Worm (Caenorhabditis elegans): ENCODE results near the gene Y7A9A.1.

Y7A9A.1 gene

DNA sequence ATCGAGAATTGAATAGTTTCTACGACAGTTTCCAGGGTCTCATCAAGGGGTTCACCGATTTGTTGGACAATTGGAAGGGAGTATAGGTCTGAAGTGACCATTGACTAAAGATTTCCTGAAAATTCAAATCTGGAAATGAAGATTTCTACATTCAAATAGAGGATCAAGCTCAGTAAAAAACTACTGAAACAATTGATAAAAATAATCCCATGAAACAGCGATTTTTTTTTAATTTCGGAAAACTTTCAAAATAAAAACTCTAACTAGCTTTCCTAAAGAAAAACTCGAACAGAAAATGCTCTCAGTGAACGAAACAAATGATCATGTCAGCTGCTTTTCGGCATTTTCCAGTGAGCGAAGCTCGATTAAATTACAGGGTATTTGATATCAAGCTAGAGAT lies 24.7 kb downstream of the Y7A9A.1 start, which contains the start of gene srv-11:
Gene srv-11, minus strand, starts transcription at position 101 of the 400 bp plus-strand sequence.
- TF ChIP-seq jun-1 (tag; optimal IDR thresholded peaks at IDR 0.05): no peak
- TF ChIP-seq nfya-1 (tag; optimal IDR thresholded peaks at IDR 0.05; ENCODE audit: insufficient read depth): no peak
- no peak for TF ChIP-seq nhr-12 (tag; optimal IDR thresholded peaks at IDR 0.05)
- TF ChIP-seq mml-1 (tag; optimal IDR thresholded peaks at IDR 0.05): no peak
- no peak for TF ChIP-seq elt-1 (tag; optimal IDR thresholded peaks at IDR 0.05)
- no peak for TF ChIP-seq lin-39 (tag; optimal IDR thresholded peaks at IDR 0.05)
- TF ChIP-seq fos-1 (tag; optimal IDR thresholded peaks at IDR 0.05): no peak
- no peak for TF ChIP-seq tbx-2 (tag; optimal IDR thresholded peaks at IDR 0.05)
- TF ChIP-seq eor-1 (tag; optimal IDR thresholded peaks at IDR 0.05): no peak
- no peak for TF ChIP-seq nhr-23 (tag; optimal IDR thresholded peaks at IDR 0.05)
- TF ChIP-seq ceh-82 (tag; optimal IDR thresholded peaks at IDR 0.05): no peak
- no peak for TF ChIP-seq fkh-2 (tag; optimal IDR thresholded peaks at IDR 0.05)
- no peak for TF ChIP-seq egl-5 (tag; optimal IDR thresholded peaks at IDR 0.05)
- no peak for TF ChIP-seq nhr-76 (tag; optimal IDR thresholded peaks at IDR 0.05)
- TF ChIP-seq pha-4 (tag; optimal IDR thresholded peaks at IDR 0.05): no peak
- no peak for TF ChIP-seq daf-12 (tag; optimal IDR thresholded peaks at IDR 0.05)
- no peak for TF ChIP-seq lsy-12 (tag; optimal IDR thresholded peaks at IDR 0.05)
- no peak for TF ChIP-seq skn-1 (tag; optimal IDR thresholded peaks at IDR 0.05)

DNA sequence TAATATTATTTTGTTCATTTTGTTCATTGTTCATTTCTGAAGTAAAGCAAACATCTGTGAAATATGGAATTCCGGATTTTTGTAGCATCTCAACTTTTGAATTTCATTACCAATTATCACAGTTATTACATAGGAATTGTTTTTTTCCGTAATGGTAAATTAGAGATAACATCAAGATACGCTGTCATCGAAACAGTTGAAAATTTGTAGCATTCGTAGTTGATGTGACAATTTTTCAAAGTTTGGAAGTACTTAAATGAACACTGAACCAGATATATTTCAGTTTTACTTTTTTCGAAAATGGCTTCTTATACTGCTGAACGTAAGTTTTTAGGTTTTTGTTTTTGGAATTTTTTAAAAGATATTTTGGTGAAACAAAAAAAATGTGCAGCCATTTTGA lies 28.9 kb downstream of the Y7A9A.1 start, which contains the start of gene H25K10.4:
Gene H25K10.4, plus strand, starts transcription at position 301 of the 400 bp plus-strand sequence.
- TF ChIP-seq aly-2 (tag; optimal IDR thresholded peaks at IDR 0.05) (no peak), snpc-4 (tag; optimal IDR thresholded peaks at IDR 0.05) (no peak), elt-2 (tag; optimal IDR thresholded peaks at IDR 0.05) (no peak), nhr-11 (tag; optimal IDR thresholded peaks at IDR 0.05) (no peak), nhr-12 (tag; optimal IDR thresholded peaks at IDR 0.05) (no peak), zag-1 (tag; optimal IDR thresholded peaks at IDR 0.05) (no peak), fkh-2 (tag; optimal IDR thresholded peaks at IDR 0.05) (no peak), nhr-77 (tag; optimal IDR thresholded peaks at IDR 0.05) (no peak), lsy-12 (tag; optimal IDR thresholded peaks at IDR 0.05) (no peak), ztf-11 (tag; optimal IDR thresholded peaks at IDR 0.05) (no peak), lin-15B (tag; optimal IDR thresholded peaks at IDR 0.05) (no peak), nhr-76 (tag; optimal IDR thresholded peaks at IDR 0.05) (no peak), hmg-11 (tag; optimal IDR thresholded peaks at IDR 0.05) (no peak), jun-1 (tag; optimal IDR thresholded peaks at IDR 0.05) (no peak), skn-1 (tag; optimal IDR thresholded peaks at IDR 0.05) (no peak), eor-1 (tag; optimal IDR thresholded peaks at IDR 0.05) (no peak), ZK546.5 (tag; optimal IDR thresholded peaks at IDR 0.05) (no peak), egl-27 (tag; optimal IDR thresholded peaks at IDR 0.05) (no peak), fos-1 (tag; optimal IDR thresholded peaks at IDR 0.05) (no peak), ama-1 (optimal IDR thresholded peaks at IDR 0.05) (no peak)

DNA sequence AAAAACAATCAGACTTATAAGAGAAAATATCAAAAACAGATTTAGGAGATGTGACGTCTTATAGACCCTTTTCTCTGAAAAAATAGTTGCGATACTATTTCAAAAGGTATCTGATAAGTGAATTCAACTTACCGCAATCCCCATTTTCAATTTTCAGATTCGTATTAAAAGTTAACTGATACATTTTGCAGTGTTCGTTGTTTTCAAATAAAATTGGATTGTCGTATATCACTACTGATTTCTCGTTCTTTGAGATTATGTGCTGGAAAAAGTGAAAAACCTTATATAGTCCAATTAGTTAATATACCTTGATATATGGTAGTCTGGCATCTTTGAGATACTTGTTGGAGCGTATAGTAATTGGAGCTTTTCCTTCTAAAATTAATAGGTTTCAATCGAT lies 33.6 kb downstream of the Y7A9A.1 start:
- TF ChIP-seq eor-1 (tag; optimal IDR thresholded peaks at IDR 0.05): no peak
- TF ChIP-seq tbx-2 (tag; optimal IDR thresholded peaks at IDR 0.05): no peak
- no peak for TF ChIP-seq ceh-28 (tag; optimal IDR thresholded peaks at IDR 0.05)
- no peak for TF ChIP-seq ztf-11 (tag; optimal IDR thresholded peaks at IDR 0.05)
- no peak for TF ChIP-seq lin-39 (tag; optimal IDR thresholded peaks at IDR 0.05)
- no peak for TF ChIP-seq hmg-11 (tag; optimal IDR thresholded peaks at IDR 0.05)
- no peak for TF ChIP-seq fkh-2 (tag; optimal IDR thresholded peaks at IDR 0.05)
- TF ChIP-seq ztf-4 (tag; optimal IDR thresholded peaks at IDR 0.05): no peak
- TF ChIP-seq nhr-43 (tag; optimal IDR thresholded peaks at IDR 0.05; ENCODE audit: poor library complexity, severe bottlenecking): no peak
- TF ChIP-seq mdl-1 (tag; optimal IDR thresholded peaks at IDR 0.05): no peak

DNA sequence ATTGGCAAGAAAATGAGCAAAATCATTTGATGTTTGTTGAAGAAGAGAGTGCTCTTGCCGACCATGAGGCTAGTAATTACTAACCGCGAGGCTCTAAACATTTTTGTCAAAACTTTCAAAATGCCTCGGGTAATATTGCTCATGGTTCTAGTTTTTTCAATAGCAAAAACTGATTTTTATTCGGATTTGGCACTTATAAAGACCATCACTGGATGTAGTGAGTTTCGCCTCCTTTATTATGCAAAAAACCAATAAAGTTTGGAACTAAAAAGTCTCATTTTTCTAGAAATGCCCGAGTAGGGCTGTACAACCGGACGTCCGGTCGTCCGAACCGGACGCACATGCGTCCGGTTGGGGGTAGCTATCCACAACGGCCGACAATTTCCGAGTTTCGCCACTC lies 36.2 kb downstream of the Y7A9A.1 start, which contains the start of the genes hpa-1 and irld-39:
Gene hpa-1, minus strand, starts transcription at position 101 of the 400 bp plus-strand sequence.
Gene irld-39, plus strand, starts transcription at position 121 of the 400 bp plus-strand sequence.
- TF ChIP-seq nhr-76 (tag; optimal IDR thresholded peaks at IDR 0.05) (no peak), jun-1 (tag; optimal IDR thresholded peaks at IDR 0.05) (no peak), lin-15B (tag; optimal IDR thresholded peaks at IDR 0.05) (no peak), lin-39 (tag; optimal IDR thresholded peaks at IDR 0.05) (no peak), fkh-10 (GFP tag; optimal IDR thresholded peaks at IDR 0.05) (no peak), nhr-67 (tag; optimal IDR thresholded peaks at IDR 0.05) (no peak), ztf-4 (tag; optimal IDR thresholded peaks at IDR 0.05) (no peak), unc-62 (GFP tag; optimal IDR thresholded peaks at IDR 0.05) (no peak), eor-1 (tag; optimal IDR thresholded peaks at IDR 0.05) (no peak), unc-39 (tag; optimal IDR thresholded peaks at IDR 0.05) (no peak), egl-5 (tag; optimal IDR thresholded peaks at IDR 0.05) (no peak), ceh-9 (tag; optimal IDR thresholded peaks at IDR 0.05) (no peak), nfya-1 (tag; optimal IDR thresholded peaks at IDR 0.05; ENCODE audit: insufficient read depth) (no peak), snpc-4 (tag; optimal IDR thresholded peaks at IDR 0.05) (no peak), nhr-43 (tag; optimal IDR thresholded peaks at IDR 0.05; ENCODE audit: poor library complexity, severe bottlenecking) (no peak), elt-2 (tag; optimal IDR thresholded peaks at IDR 0.05) (no peak), ama-1 (optimal IDR thresholded peaks at IDR 0.05) (no peak)
